Worm (Caenorhabditis elegans): Measurements from ENCODE around the gene sqd-1.

DNA sequence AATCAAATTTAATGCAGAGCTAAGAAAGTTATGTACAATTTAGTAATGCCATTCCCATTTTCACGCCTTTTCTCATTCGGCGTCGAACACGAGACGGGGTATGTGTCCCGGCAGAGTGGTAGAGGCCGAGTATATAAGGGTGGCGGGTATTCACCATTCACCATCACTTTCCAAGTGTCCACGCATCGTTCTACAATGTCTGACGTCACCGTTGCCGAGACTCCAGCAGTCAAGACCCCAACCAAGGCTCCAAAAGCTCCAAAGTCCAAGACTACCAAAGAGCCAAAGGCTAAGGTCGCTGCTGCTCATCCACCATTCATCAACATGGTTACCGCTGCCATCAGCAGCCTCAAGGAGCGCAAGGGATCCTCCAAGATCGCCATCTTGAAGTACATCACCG, 29.9 kb upstream of the sqd-1 start, which contains the start of gene hil-2:
- peak in 1 of 2 experiments; percentile 66 for TF ChIP-seq unc-62 (GFP tag; optimal IDR thresholded peaks at IDR 0.05 in 1 of 2)
- no peak for TF ChIP-seq unc-62 (tag; optimal IDR thresholded peaks at IDR 0.05)
- no peak for TF ChIP-seq jun-1 (tag; optimal IDR thresholded peaks at IDR 0.05)
- no peak for TF ChIP-seq ceh-82 (tag; optimal IDR thresholded peaks at IDR 0.05)
- TF ChIP-seq mep-1 (tag; optimal IDR thresholded peaks at IDR 0.05): no peak
- TF ChIP-seq hif-1 (tag; optimal IDR thresholded peaks at IDR 0.05): no peak
- no peak for TF ChIP-seq lin-13 (GFP tag; optimal IDR thresholded peaks at IDR 0.05)
- TF ChIP-seq snpc-4 (tag; optimal IDR thresholded peaks at IDR 0.05): no peak
